Fruit fly (Drosophila melanogaster) whole organism, prepupa: ENCODE results near the gene CG7720.

Source experiments
- Blimp-1 ChIP-seq: fragments of 200-800 bp; sonication (Bioruptor generic); optimal IDR thresholded peaks from 3 replicates; lab custom pipeline; 2017; ENCODE audit warnings: missing biosample characterization, missing genetic modification characterization, mild to moderate bottlenecking, moderate library complexity, missing genetic modification reagents
- CG10631 ChIP-seq: fragments of 200-800 bp; sonication (Bioruptor generic); optimal IDR thresholded peaks from 2 replicates; lab custom pipeline; 2016; ENCODE audit warnings: missing biosample characterization, missing genetic modification characterization
- CG10669 ChIP-seq: fragments of 200-800 bp; sonication (Bioruptor generic); optimal IDR thresholded peaks from 3 replicates; lab custom pipeline; 2018; ENCODE audit warnings: missing biosample characterization, mild to moderate bottlenecking, missing genetic modification characterization, moderate library complexity
- CG11294 ChIP-seq: fragments of 200-800 bp; sonication (Bioruptor generic); IDR thresholded peaks from 2 replicates; pipeline ENCODE4 v1.3.6; 2022; ENCODE audit warnings: missing biosample characterization, missing genetic modification characterization
- CG11762 ChIP-seq: fragments of 200-800 bp; sonication (Bioruptor generic); optimal IDR thresholded peaks from 3 replicates; lab custom pipeline; 2016; ENCODE audit warnings: missing biosample characterization, missing genetic modification characterization; ENCODE audit not compliant: insufficient read depth
- CG16779 ChIP-seq: fragments of 200-800 bp; sonication (Bioruptor generic); optimal IDR thresholded peaks from 3 replicates; lab custom pipeline; 2017; ENCODE audit warnings: missing biosample characterization, mild to moderate bottlenecking, missing genetic modification characterization
- CG3032 ChIP-seq: fragments of 200-800 bp; optimal IDR thresholded peaks from 2 replicates; lab custom pipeline; 2019; ENCODE audit warnings: missing biosample characterization, mild to moderate bottlenecking, missing genetic modification characterization, moderate library complexity
- CG31627 ChIP-seq: fragments of 200-800 bp; sonication (Bioruptor generic); optimal IDR thresholded peaks from 3 replicates; lab custom pipeline; 2016; ENCODE audit warnings: missing biosample characterization, missing genetic modification characterization
- CG32006 ChIP-seq: fragments of 200-800 bp; sonication (Bioruptor generic); optimal IDR thresholded peaks from 3 replicates; lab custom pipeline; 2017; ENCODE audit warnings: missing biosample characterization, mild to moderate bottlenecking, missing genetic modification characterization
- CG34406 ChIP-seq: fragments of 200-800 bp; sonication (Bioruptor generic); optimal IDR thresholded peaks from 3 replicates; lab custom pipeline; 2016; ENCODE audit warnings: missing biosample characterization, missing genetic modification characterization
- CG3919 ChIP-seq: fragments of 200-800 bp; sonication (Bioruptor generic); optimal IDR thresholded peaks from 3 replicates; lab custom pipeline; 2016; ENCODE audit warnings: missing biosample characterization, missing genetic modification characterization
- CG4318 ChIP-seq: fragments of 200-800 bp; sonication (Bioruptor generic); optimal IDR thresholded peaks from 3 replicates; lab custom pipeline; 2017; ENCODE audit warnings: missing biosample characterization, mild to moderate bottlenecking, missing genetic modification characterization
- CG6276 ChIP-seq: fragments of 200-800 bp; sonication (Bioruptor generic); optimal IDR thresholded peaks from 2 replicates; lab custom pipeline; 2017; ENCODE audit warnings: missing biosample characterization, mild to moderate bottlenecking, missing genetic modification characterization
- CG6792 ChIP-seq: fragments of 200-800 bp; sonication (Bioruptor generic); optimal IDR thresholded peaks from 3 replicates; lab custom pipeline; 2016; ENCODE audit warnings: missing biosample characterization, missing genetic modification characterization
- CG7368 ChIP-seq: fragments of 200-800 bp; sonication (Bioruptor generic); optimal IDR thresholded peaks from 3 replicates; lab custom pipeline; 2016; ENCODE audit warnings: missing biosample characterization, missing genetic modification characterization
- CG8119 ChIP-seq: fragments of 200-800 bp; sonication (Bioruptor generic); IDR thresholded peaks from 3 replicates; pipeline ENCODE4 v1.3.6; 2022; ENCODE audit warnings: missing biosample characterization, missing genetic modification characterization
- CG8319 ChIP-seq: fragments of 200-800 bp; sonication (Bioruptor generic); optimal IDR thresholded peaks from 3 replicates; lab custom pipeline; 2016; ENCODE audit warnings: missing biosample characterization, missing genetic modification characterization
- CG8632 ChIP-seq: fragments of 200-800 bp; sonication (Bioruptor generic); optimal IDR thresholded peaks from 3 replicates; lab custom pipeline; 2016; ENCODE audit warnings: missing biosample characterization, missing genetic modification characterization
- CG9139 ChIP-seq: fragments of 200-800 bp; sonication (Bioruptor generic); optimal IDR thresholded peaks from 3 replicates; lab custom pipeline; 2017; ENCODE audit warnings: missing biosample characterization, mild to moderate bottlenecking, missing genetic modification characterization
- Eip75B ChIP-seq: fragments of 200-800 bp; sonication (Bioruptor generic); optimal IDR thresholded peaks from 3 replicates; lab custom pipeline; 2016; ENCODE audit warnings: missing biosample characterization, missing genetic modification characterization
- Ets21C ChIP-seq: fragments of 200-800 bp; sonication (Bioruptor generic); optimal IDR thresholded peaks from 3 replicates; lab custom pipeline; 2016; ENCODE audit warnings: missing biosample characterization, missing genetic modification characterization
- Ets96B ChIP-seq: fragments of 200-800 bp; optimal IDR thresholded peaks from 2 replicates; lab custom pipeline; 2019; ENCODE audit warnings: missing biosample characterization, mild to moderate bottlenecking, missing genetic modification characterization, moderate library complexity
- Gug ChIP-seq: fragments of 200-800 bp; sonication (Bioruptor generic); IDR thresholded peaks from 2 replicates; pipeline ENCODE4 v1.3.6; 2022; ENCODE audit warnings: missing biosample characterization, missing genetic modification characterization
- Hr38 ChIP-seq: sonication (Bioruptor generic); optimal IDR thresholded peaks from 2 replicates; lab custom pipeline; 2016; ENCODE audit warnings: missing biosample characterization, missing genetic modification characterization
- Hr39 ChIP-seq: fragments of 200-800 bp; sonication (Bioruptor generic); optimal IDR thresholded peaks from 2 replicates; lab custom pipeline; 2016; ENCODE audit warnings: missing biosample characterization, missing genetic modification characterization
- Hr4 ChIP-seq: fragments of 200-800 bp; sonication (Bioruptor generic); optimal IDR thresholded peaks from 3 replicates; lab custom pipeline; 2016; ENCODE audit warnings: missing biosample characterization, missing genetic modification characterization
- Met ChIP-seq: fragments of 200-800 bp; sonication (Bioruptor generic); optimal IDR thresholded peaks from 3 replicates; lab custom pipeline; 2016; ENCODE audit warnings: missing biosample characterization, missing genetic modification characterization
- OdsH ChIP-seq: fragments of 200-800 bp; sonication (Bioruptor generic); optimal IDR thresholded peaks from 3 replicates; lab custom pipeline; 2016; ENCODE audit warnings: missing biosample characterization, missing genetic modification characterization
- Sox102F ChIP-seq: fragments of 200-800 bp; sonication (Bioruptor generic); optimal IDR thresholded peaks from 2 replicates; lab custom pipeline; 2016; ENCODE audit warnings: missing biosample characterization, mild to moderate bottlenecking, missing genetic modification characterization
- acj6 ChIP-seq: fragments of 200-800 bp; sonication (Bioruptor generic); optimal IDR thresholded peaks from 3 replicates; lab custom pipeline; 2016; ENCODE audit warnings: missing biosample characterization, missing genetic modification characterization
- cyc ChIP-seq: fragments of 200-800 bp; sonication (Bioruptor generic); optimal IDR thresholded peaks from 3 replicates; lab custom pipeline; 2016; ENCODE audit warnings: missing biosample characterization, missing genetic modification characterization
- dac ChIP-seq: fragments of 200-800 bp; sonication (Bioruptor generic); optimal IDR thresholded peaks from 2 replicates; lab custom pipeline; 2017; ENCODE audit warnings: missing biosample characterization, mild to moderate bottlenecking, missing genetic modification characterization
- dsx ChIP-seq: fragments of 200-800 bp; optimal IDR thresholded peaks from 3 replicates; lab custom pipeline; 2019; ENCODE audit warnings: missing biosample characterization, mild to moderate bottlenecking, missing genetic modification characterization, moderate library complexity; ENCODE audit not compliant: poor library complexity, severe bottlenecking
- eg ChIP-seq: fragments of 200-800 bp; sonication (Bioruptor generic); IDR thresholded peaks from 3 replicates; pipeline ENCODE4 v1.3.6; 2022; ENCODE audit warnings: missing biosample characterization, missing genetic modification characterization
- fd59A ChIP-seq: fragments of 200-800 bp; sonication (Bioruptor generic); optimal IDR thresholded peaks from 2 replicates; lab custom pipeline; 2017; ENCODE audit warnings: missing biosample characterization, mild to moderate bottlenecking, missing genetic modification characterization, missing genetic modification reagents
- fd85E ChIP-seq: fragments of 200-800 bp; sonication (Bioruptor generic); optimal IDR thresholded peaks from 3 replicates; lab custom pipeline; 2016; ENCODE audit warnings: missing biosample characterization, missing genetic modification characterization
- fkh ChIP-seq: fragments of 200-800 bp; sonication (Bioruptor generic); optimal IDR thresholded peaks from 3 replicates; lab custom pipeline; 2017; ENCODE audit warnings: missing biosample characterization, mild to moderate bottlenecking, missing genetic modification characterization, moderate library complexity
- lz ChIP-seq: fragments of 200-800 bp; sonication (Bioruptor generic); optimal IDR thresholded peaks from 3 replicates; lab custom pipeline; 2016; ENCODE audit warnings: missing biosample characterization, missing genetic modification characterization
- net ChIP-seq: fragments of 200-800 bp; sonication (Bioruptor generic); optimal IDR thresholded peaks from 3 replicates; lab custom pipeline; 2016; ENCODE audit warnings: missing biosample characterization, missing genetic modification characterization
- pdm3 ChIP-seq: fragments of 200-800 bp; sonication (Bioruptor generic); optimal IDR thresholded peaks from 3 replicates; lab custom pipeline; 2016; ENCODE audit warnings: missing biosample characterization, missing genetic modification characterization
- salr ChIP-seq, 2 experiments: fragments of 200-800 bp; sonication (Bioruptor generic); optimal IDR thresholded peaks; 3 replicates each; lab custom pipeline; 2016 to 2018; ENCODE audit warnings: missing biosample characterization in 2 of 2, missing genetic modification characterization in 2 of 2, mild to moderate bottlenecking in 1 of 2
- spab ChIP-seq: fragments of 200-800 bp; sonication (Bioruptor generic); optimal IDR thresholded peaks from 2 replicates; lab custom pipeline; 2017; ENCODE audit warnings: missing biosample characterization, mild to moderate bottlenecking, missing genetic modification characterization, missing genetic modification reagents
- ss ChIP-seq, 2 experiments: fragments of 200-800 bp; sonication (Bioruptor generic); optimal IDR thresholded peaks; 2 replicates in 1 of 2; 3 replicates in 1 of 2; lab custom pipeline; 2017 to 2018; ENCODE audit warnings: mild to moderate bottlenecking in 2 of 2, missing biosample characterization in 2 of 2, missing genetic modification characterization in 2 of 2, moderate library complexity in 1 of 2
- svp ChIP-seq: fragments of 200-800 bp; sonication (Bioruptor generic); peaks from one replicate; lab custom pipeline; 2016; ENCODE audit warnings: missing biosample characterization, missing genetic modification characterization
- topi ChIP-seq: fragments of 200-800 bp; sonication (Bioruptor generic); optimal IDR thresholded peaks from 3 replicates; lab custom pipeline; 2016; ENCODE audit warnings: missing biosample characterization, missing genetic modification characterization

The CG7720 gene

DNA sequence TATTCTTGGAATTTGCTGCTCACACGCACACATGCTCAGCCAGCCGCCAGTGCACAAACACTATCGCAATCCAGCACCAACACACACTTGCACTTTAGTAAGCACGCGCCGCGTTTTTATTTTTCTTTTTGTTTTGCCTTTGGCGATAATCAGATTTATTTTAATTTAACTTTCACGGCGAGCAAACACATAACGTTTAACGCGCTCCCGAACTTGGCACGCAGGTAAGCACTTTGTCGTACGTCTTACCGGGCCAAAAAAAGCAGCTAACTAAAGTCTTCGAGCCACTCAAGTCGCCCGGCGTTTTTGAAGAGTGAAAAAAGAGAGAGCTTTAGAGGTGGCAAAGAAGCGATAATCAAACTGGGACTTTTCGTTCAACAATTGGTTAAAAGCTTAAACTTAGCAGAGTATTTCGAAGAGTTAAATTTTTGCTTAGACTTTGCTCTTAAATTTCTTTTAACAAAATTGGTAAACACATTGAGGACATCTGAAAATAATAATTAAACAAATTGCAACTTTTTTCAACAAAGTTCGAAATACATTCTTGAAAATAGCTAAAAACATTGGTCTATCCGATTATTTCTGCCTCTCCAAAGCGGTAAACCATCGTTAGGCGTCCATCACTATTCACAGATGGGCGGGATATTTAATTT lies 51.6 kb downstream of the CG7720 start, which contains the start of gene Mekk1 (continued):
- TF ChIP-seq ss (GFP tag; optimal IDR thresholded peaks at IDR 0.05; lab: Kevin White, UChicago) (peak; percentile 54 to 55), pdm3 (GFP tag; lab: Kevin White, UChicago) (peak; percentile 61), CG31627 (GFP tag; lab: Kevin White, UChicago) (peak; percentile 59), CG3032 (tag; lab: Kevin White, UChicago) (peak; percentile 54), CG11294 (GFP tag; lab: Robert Waterston, UW) (no peak), fd85E (GFP tag; lab: Kevin White, UChicago) (no peak), CG3919 (peak; percentile 39), dac (GFP tag; lab: Kevin White, UChicago) (no peak), Eip75B (GFP tag; lab: Kevin White, UChicago) (peak; percentile 46), CG32006 (GFP tag; lab: Kevin White, UChicago) (peak; percentile 44), topi (GFP tag; lab: Kevin White, UChicago) (peak; percentile 23), CG7368 (GFP tag; lab: Kevin White, UChicago) (peak; percentile 19), CG8319 (peak; percentile 30), Ets96B (peak; percentile 32), Hr39 (peak; percentile 61), CG8119 (GFP tag; lab: Robert Waterston, UW) (peak; percentile 40; the same call in 1 of the 3 replicates), CG11762 (peak; percentile 22), fkh (GFP tag; lab: Kevin White, UChicago) (no peak), salr (GFP tag; optimal IDR thresholded peaks at IDR 0.05; lab: Kevin White, UChicago) (no peak), Hr38 (GFP tag; lab: Kevin White, UChicago) (no peak), Sox102F (GFP tag; lab: Kevin White, UChicago) (no peak), Blimp-1 (no peak), OdsH (GFP tag; lab: Kevin White, UChicago) (peak; percentile 43), eg (peak; percentile 32; the same call in 2 of the 3 replicates), CG8632 (no peak), acj6 (GFP tag; lab: Kevin White, UChicago) (peak; percentile 59), CG6792 (GFP tag; lab: Kevin White, UChicago) (peak; percentile 9), CG9139 (GFP tag; lab: Kevin White, UChicago) (no peak), CG10631 (peak; percentile 30), Ets21C (GFP tag; lab: Kevin White, UChicago) (peak; percentile 49), fd59A (peak; percentile 24)

DNA sequence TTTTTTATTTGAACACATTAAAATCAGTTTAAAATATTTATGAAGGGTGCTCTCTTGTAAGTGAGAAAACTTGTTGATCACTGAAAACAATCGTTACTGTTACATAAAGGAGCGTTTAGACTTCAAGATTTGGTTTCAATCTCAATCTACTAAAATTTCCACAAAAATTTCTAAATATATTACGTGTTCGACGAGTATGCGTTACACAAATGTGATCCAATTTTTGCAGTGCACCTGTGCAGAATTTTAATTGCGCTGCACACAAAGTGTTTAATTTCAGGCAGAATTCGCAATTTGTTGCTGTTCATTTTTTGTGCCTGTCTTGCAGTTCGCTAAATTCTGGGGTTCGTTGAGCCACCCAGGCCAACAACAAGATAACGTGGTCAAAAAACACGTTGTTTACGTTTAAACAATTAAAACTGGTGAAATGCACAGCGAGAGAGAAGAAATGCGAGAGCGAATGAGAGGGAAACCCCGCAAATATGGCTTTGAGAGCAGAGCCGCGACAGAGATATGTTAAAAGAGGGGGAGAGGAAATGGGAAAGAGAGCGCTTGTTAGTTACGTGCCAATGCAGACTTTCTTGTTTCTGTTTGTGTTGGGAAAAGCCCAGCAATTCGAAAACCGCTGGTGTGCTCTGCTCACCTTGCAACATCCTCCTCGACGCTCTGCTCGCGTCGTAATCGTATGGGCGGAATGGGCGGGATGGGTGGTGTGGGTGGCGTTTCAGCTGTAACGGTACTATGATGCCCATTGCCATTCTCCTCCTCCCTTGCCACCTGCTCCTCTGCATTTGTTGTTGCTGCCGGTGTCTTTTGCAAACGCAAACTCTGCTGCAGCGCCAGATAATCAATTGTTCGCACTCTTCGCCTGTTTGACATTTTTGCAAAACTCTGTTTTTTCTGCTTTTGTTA lies 52.4 kb downstream of the CG7720 start:
- peak; percentile 66 for TF ChIP-seq cyc (GFP tag; lab: Kevin White, UChicago)
- peak; percentile 72 for TF ChIP-seq CG32006 (GFP tag; lab: Kevin White, UChicago)
- peak; percentile 67 for TF ChIP-seq CG31627 (GFP tag; lab: Kevin White, UChicago)
- no peak for TF ChIP-seq dsx (GFP tag; lab: Kevin White, UChicago)
- peak; percentile 71 for TF ChIP-seq svp (GFP tag; lab: Kevin White, UChicago)
- TF ChIP-seq CG3919: peak; percentile 52
- no peak for TF ChIP-seq fkh (GFP tag; lab: Kevin White, UChicago)
- peak; percentile 52 for TF ChIP-seq Eip75B (GFP tag; lab: Kevin White, UChicago)
- TF ChIP-seq Blimp-1: no peak
- no peak for TF ChIP-seq Gug
- peak; percentile 56 for TF ChIP-seq Hr4
- no peak for TF ChIP-seq CG11762
- peak; percentile 51 for TF ChIP-seq lz
- TF ChIP-seq spab (GFP tag; lab: Kevin White, UChicago): no peak
- TF ChIP-seq CG4318 (GFP tag; lab: Kevin White, UChicago): peak; percentile 39
- peak; percentile 46; the same call in 1 of the 3 replicates for TF ChIP-seq eg
- no peak for TF ChIP-seq CG6792 (GFP tag; lab: Kevin White, UChicago)
- peak; percentile 18 for TF ChIP-seq CG6276 (GFP tag; lab: Kevin White, UChicago)
- TF ChIP-seq topi (GFP tag; lab: Kevin White, UChicago): peak; percentile 79
- TF ChIP-seq Hr39: peak; percentile 64
- TF ChIP-seq net (GFP tag; lab: Kevin White, UChicago): no peak
- TF ChIP-seq CG10631: peak; percentile 41
- TF ChIP-seq CG34406 (GFP tag; lab: Kevin White, UChicago): peak; percentile 21
- peak; percentile 30 for TF ChIP-seq CG10669
- TF ChIP-seq CG16779 (tag; lab: Kevin White, UChicago): peak; percentile 1
- TF ChIP-seq Met (GFP tag; lab: Kevin White, UChicago): peak; percentile 69
- peak; percentile 45 for TF ChIP-seq Ets21C (GFP tag; lab: Kevin White, UChicago)
